Fruit fly (Drosophila melanogaster) whole organism, embryonic: ENCODE measurements around the gene hng2.
A peak's percentile ranks its signal among the peaks of the same experiment; 100 is the strongest.

ENCODE experiments used
- Awh ChIP-seq: fragments of 200-800 bp; sonication (Bioruptor generic); IDR thresholded peaks from 2 replicates; pipeline ENCODE4, ENCODE4 v1.3.6; 2022; ENCODE audit warnings: missing biosample characterization, missing genetic modification characterization
- B-H2 ChIP-seq: fragments of 200-800 bp; sonication (Bioruptor generic); optimal IDR thresholded peaks from 2 replicates; lab custom pipeline; 2018; ENCODE audit warnings: missing biosample characterization, mild to moderate bottlenecking, missing genetic modification characterization
- Bteb2 ChIP-seq: fragments of 200-800 bp; sonication (Bioruptor generic); optimal IDR thresholded peaks from 2 replicates; lab custom pipeline; 2016; ENCODE audit warnings: missing biosample characterization, missing genetic modification characterization
- CG10147 ChIP-seq: fragments of 200-800 bp; sonication (Bioruptor generic); optimal IDR thresholded peaks from 2 replicates; lab custom pipeline; 2019; ENCODE audit warnings: missing biosample characterization, mild to moderate bottlenecking, missing genetic modification characterization, moderate library complexity
- CG10959 ChIP-seq: fragments of 200-800 bp; sonication (Bioruptor generic); IDR thresholded peaks from 2 replicates; pipeline ENCODE4 v1.3.6; 2022; ENCODE audit warnings: missing biosample characterization, missing genetic modification characterization
- CG10979 ChIP-seq: fragments of 200-800 bp; sonication (Bioruptor generic); optimal IDR thresholded peaks from 2 replicates; lab custom pipeline; 2018; ENCODE audit warnings: missing biosample characterization, mild to moderate bottlenecking, missing genetic modification characterization, moderate library complexity
- CG11695 ChIP-seq: fragments of 200-800 bp; sonication (Bioruptor generic); IDR thresholded peaks from 3 replicates; pipeline ENCODE4 v1.3.6; 2022; ENCODE audit warnings: missing biosample characterization, missing genetic modification characterization
- CG14667 ChIP-seq: fragments of 200-800 bp; sonication (Bioruptor generic); IDR thresholded peaks from 2 replicates; pipeline ENCODE4 v1.3.6; 2022; ENCODE audit warnings: missing biosample characterization, missing genetic modification characterization
- CG14965 ChIP-seq: fragments of 200-800 bp; sonication (Bioruptor generic); optimal IDR thresholded peaks from 2 replicates; lab custom pipeline; 2016; ENCODE audit warnings: missing biosample characterization, missing genetic modification characterization, borderline replicate concordance
- CG1602 ChIP-seq: fragments of 200-800 bp; sonication (Bioruptor generic); optimal IDR thresholded peaks from 3 replicates; lab custom pipeline; 2016; ENCODE audit warnings: missing biosample characterization, missing genetic modification characterization
- CG17359 ChIP-seq: fragments of 200-800 bp; sonication (Bioruptor generic); optimal IDR thresholded peaks from 3 replicates; lab custom pipeline; 2018; ENCODE audit warnings: missing biosample characterization, mild to moderate bottlenecking, missing genetic modification characterization, moderate library complexity
- CG17802 ChIP-seq: fragments of 200-800 bp; sonication (Bioruptor generic); optimal IDR thresholded peaks from 2 replicates; lab custom pipeline; 2018; ENCODE audit warnings: missing biosample characterization, mild to moderate bottlenecking, missing genetic modification characterization, moderate library complexity
- CG2116 ChIP-seq: fragments of 200-800 bp; sonication (Bioruptor generic); optimal IDR thresholded peaks from 3 replicates; lab custom pipeline; 2018; ENCODE audit warnings: missing biosample characterization, mild to moderate bottlenecking, missing genetic modification characterization
- CG4360 ChIP-seq: fragments of 200-800 bp; sonication (Bioruptor generic); IDR thresholded peaks from 2 replicates; pipeline ENCODE4 v1.3.6; 2022; ENCODE audit warnings: missing biosample characterization, missing genetic modification characterization
- CG4404 ChIP-seq: fragments of 200-800 bp; sonication (Bioruptor generic); IDR thresholded peaks from 2 replicates; pipeline ENCODE4 v1.3.6; 2022; ENCODE audit warnings: missing biosample characterization, missing genetic modification characterization
- CG7556 ChIP-seq: fragments of 200-800 bp; sonication (Bioruptor generic); optimal IDR thresholded peaks from 2 replicates; lab custom pipeline; 2017; ENCODE audit warnings: missing biosample characterization, mild to moderate bottlenecking, missing genetic modification characterization
- CG7963 ChIP-seq: fragments of 200-800 bp; sonication (Bioruptor generic); IDR thresholded peaks from 3 replicates; pipeline ENCODE4 v1.3.6; 2022; ENCODE audit warnings: missing biosample characterization, missing genetic modification characterization; ENCODE audit not compliant: partially characterized antibody
- CG8290 ChIP-seq, 3 experiments: fragments of 200-800 bp; sonication (Bioruptor generic); optimal IDR thresholded peaks; 2 replicates each; lab custom pipeline; 2016 to 2019; ENCODE audit warnings: missing biosample characterization in 3 of 3, missing genetic modification characterization in 3 of 3, mild to moderate bottlenecking in 2 of 3, moderate library complexity in 1 of 3
- CG8944 ChIP-seq: fragments of 200-800 bp; sonication (Bioruptor generic); optimal IDR thresholded peaks from 3 replicates; lab custom pipeline; 2016; ENCODE audit warnings: missing biosample characterization, missing genetic modification characterization
- CG9215 ChIP-seq: fragments of 200-800 bp; sonication (Bioruptor generic); IDR thresholded peaks from 2 replicates; pipeline ENCODE4 v1.3.6; 2022; ENCODE audit warnings: missing biosample characterization, missing genetic modification characterization
- CG9876 ChIP-seq: fragments of 200-800 bp; sonication (Bioruptor generic); optimal IDR thresholded peaks from 2 replicates; lab custom pipeline; 2016; ENCODE audit warnings: missing biosample characterization, missing genetic modification characterization
- Dref ChIP-seq: fragments of 200-800 bp; sonication (Bioruptor generic); IDR thresholded peaks from 2 replicates; pipeline ENCODE4 v1.3.6; 2022; ENCODE audit warnings: missing biosample characterization, missing genetic modification characterization
- Lhr ChIP-seq: fragments of 200-800 bp; sonication (Bioruptor generic); optimal IDR thresholded peaks from 3 replicates; lab custom pipeline; 2017; ENCODE audit warnings: mild to moderate bottlenecking, missing biosample characterization, missing genetic modification reagents, missing genetic modification characterization
- Nf-YA ChIP-seq: fragments of 200-800 bp; sonication (Bioruptor generic); IDR thresholded peaks from 2 replicates; pipeline ENCODE4 v1.3.6; 2022; ENCODE audit warnings: missing biosample characterization, missing genetic modification characterization
- Pdp1 ChIP-seq, 2 experiments: fragments of 200-800 bp; sonication (Bioruptor generic); optimal IDR thresholded peaks; 3 replicates each; lab custom pipeline; 2016; ENCODE audit warnings: missing biosample characterization in 2 of 2, missing genetic modification characterization in 2 of 2, mild to moderate bottlenecking in 1 of 2, moderate library complexity in 1 of 2
- Poxn ChIP-seq: fragments of 200-800 bp; sonication (Bioruptor generic); IDR thresholded peaks from 2 replicates; pipeline ENCODE4 v1.3.6; 2022; ENCODE audit warnings: missing biosample characterization, missing genetic modification characterization
- ap ChIP-seq: fragments of 200-800 bp; sonication (Bioruptor generic); IDR thresholded peaks from 2 replicates; pipeline ENCODE4 v1.3.6; 2022; ENCODE audit warnings: missing biosample characterization, missing genetic modification characterization
- br ChIP-seq: fragments of >200 bp; optimal IDR thresholded peaks from 2 replicates; lab custom pipeline; 2017
- bsh ChIP-seq, 2 experiments: fragments of 200-800 bp; sonication (Bioruptor generic); optimal IDR thresholded peaks; 2 replicates each; lab custom pipeline; 2017 to 2018; ENCODE audit warnings: mild to moderate bottlenecking in 2 of 2, missing biosample characterization in 2 of 2, missing genetic modification characterization in 2 of 2, moderate library complexity in 1 of 2
- cwo ChIP-seq: fragments of 200-800 bp; sonication (Bioruptor generic); optimal IDR thresholded peaks from 3 replicates; lab custom pipeline; 2017; ENCODE audit warnings: missing biosample characterization, missing genetic modification characterization, mild to moderate bottlenecking, moderate library complexity, missing genetic modification reagents
- da ChIP-seq: fragments of 200-800 bp; sonication (Bioruptor generic); optimal IDR thresholded peaks from 2 replicates; lab custom pipeline; 2016; ENCODE audit warnings: missing biosample characterization, missing genetic modification characterization
- dmrt11E ChIP-seq: fragments of 200-800 bp; sonication (Bioruptor generic); optimal IDR thresholded peaks from 3 replicates; lab custom pipeline; 2018; ENCODE audit warnings: missing biosample characterization, mild to moderate bottlenecking, missing genetic modification characterization, moderate library complexity
- fd64A ChIP-seq: fragments of 200-800 bp; sonication (Bioruptor generic); optimal IDR thresholded peaks from 3 replicates; lab custom pipeline; 2018; ENCODE audit warnings: missing biosample characterization, mild to moderate bottlenecking, missing genetic modification characterization
- grn ChIP-seq: fragments of 200-800 bp; sonication (Bioruptor generic); optimal IDR thresholded peaks from 3 replicates; lab custom pipeline; 2017; ENCODE audit warnings: missing biosample characterization, missing genetic modification characterization
- knrl ChIP-seq: fragments of 200-800 bp; sonication (Bioruptor generic); IDR thresholded peaks from 3 replicates; pipeline ENCODE4 v1.3.6; 2022; ENCODE audit warnings: missing biosample characterization, missing genetic modification characterization; ENCODE audit not compliant: partially characterized antibody
- nerfin-2 ChIP-seq: fragments of 200-800 bp; sonication (Bioruptor generic); IDR thresholded peaks from 2 replicates; pipeline ENCODE4 v1.3.6; 2022; ENCODE audit warnings: missing biosample characterization, missing genetic modification characterization; ENCODE audit not compliant: partially characterized antibody
- nmo ChIP-seq: fragments of 200-800 bp; sonication (Bioruptor generic); optimal IDR thresholded peaks from 2 replicates; lab custom pipeline; 2018; ENCODE audit warnings: missing biosample characterization, mild to moderate bottlenecking, missing genetic modification characterization, moderate library complexity
- pan ChIP-seq, 4 experiments: fragments of >200 bp in 3 of 4; fragments of 200-800 bp in 1 of 4; sonication (Bioruptor generic) in 1 of 4; optimal IDR thresholded peaks in 3 of 4; IDR thresholded peaks in 1 of 4; 2 replicates each; pipeline versions ENCODE4 v1.3.6 to Lab custom; 2017 to 2022; ENCODE audit warnings: missing biosample characterization in 2 of 4, missing genetic modification characterization in 2 of 4, mixed read lengths in 1 of 4
- peb ChIP-seq: fragments of 200-800 bp; sonication (Bioruptor generic); IDR thresholded peaks from 2 replicates; pipeline ENCODE4 v1.3.6; 2022; ENCODE audit warnings: missing biosample characterization, missing genetic modification characterization
- ranshi ChIP-seq: fragments of 200-800 bp; sonication (Bioruptor generic); IDR thresholded peaks from 2 replicates; pipeline ENCODE4 v1.3.6; 2022; ENCODE audit warnings: missing biosample characterization, missing genetic modification characterization
- scrt ChIP-seq: fragments of 200-800 bp; sonication (Bioruptor generic); optimal IDR thresholded peaks from 2 replicates; lab custom pipeline; 2018; ENCODE audit warnings: missing biosample characterization, mild to moderate bottlenecking, missing genetic modification characterization, moderate library complexity
- seq ChIP-seq: fragments of 200-800 bp; sonication (Bioruptor generic); IDR thresholded peaks from 2 replicates; pipeline ENCODE4 v1.3.6; 2022; ENCODE audit warnings: missing biosample characterization, missing genetic modification characterization
- sima ChIP-seq: fragments of 200-800 bp; sonication (Bioruptor generic); optimal IDR thresholded peaks from 2 replicates; lab custom pipeline; 2016; ENCODE audit warnings: missing biosample characterization, missing genetic modification characterization
- so ChIP-seq: fragments of 200-800 bp; sonication (Bioruptor generic); IDR thresholded peaks from 3 replicates; pipeline ENCODE4 v1.3.6; 2022; ENCODE audit warnings: missing biosample characterization, missing genetic modification characterization
- toy ChIP-seq: fragments of 200-800 bp; sonication (Bioruptor generic); IDR thresholded peaks from 2 replicates; pipeline ENCODE4 v1.3.6; 2022; ENCODE audit warnings: missing biosample characterization, missing genetic modification characterization
- unc-4 ChIP-seq: fragments of 200-800 bp; sonication (Bioruptor generic); IDR thresholded peaks from 2 replicates; pipeline ENCODE4 v1.3.6; 2022; ENCODE audit warnings: missing biosample characterization, missing genetic modification characterization; ENCODE audit not compliant: partially characterized antibody
- vfl ChIP-seq: fragments of 200-800 bp; sonication (Bioruptor generic); optimal IDR thresholded peaks from 2 replicates; lab custom pipeline; 2016; ENCODE audit warnings: missing biosample characterization, missing genetic modification characterization
- z ChIP-seq: fragments of 200-800 bp; sonication (Bioruptor generic); IDR thresholded peaks from 3 replicates; pipeline ENCODE4 v1.3.6; 2022; ENCODE audit warnings: missing biosample characterization, missing genetic modification characterization

hng2 gene

dm6 chr3R:8811323-8811936 lies 5.3 kb downstream of the hng2 start (continued):
- peak; percentile 96 for TF ChIP-seq sima (GFP tag; lab: Kevin White, UChicago)
- TF ChIP-seq Poxn, result peak; percentile 98
- TF ChIP-seq CG4360 (GFP tag; lab: Robert Waterston, UW), result peak; percentile 80
- TF ChIP-seq CG14667 (GFP tag; lab: Robert Waterston, UW), result peak; percentile 98
- TF ChIP-seq CG1602 (GFP tag; lab: Kevin White, UChicago), result peak; percentile 98
- peak; percentile 86 for TF ChIP-seq grn (GFP tag; lab: Kevin White, UChicago)
- TF ChIP-seq unc-4 (GFP tag; lab: Robert Waterston, UW), result peak; percentile 35; the same call in 1 of the 2 replicates
- TF ChIP-seq CG8944, result peak; percentile 98
- TF ChIP-seq CG14965 (GFP tag; lab: Kevin White, UChicago), result peak; percentile 89
- TF ChIP-seq fd64A, result peak; percentile 94
- TF ChIP-seq Awh (GFP tag; lab: Robert Waterston, UW), result peak; percentile 98
- TF ChIP-seq CG10147 (GFP tag; lab: Kevin White, UChicago), result peak; percentile 99
- peak; percentile 98 for TF ChIP-seq vfl (GFP tag; lab: Kevin White, UChicago)
- peak; percentile 98 for TF ChIP-seq CG7556 (GFP tag; lab: Kevin White, UChicago)
- TF ChIP-seq da (GFP tag; lab: Kevin White, UChicago), result peak; percentile 96
- peak; percentile 96 to 99 for TF ChIP-seq bsh (GFP tag; optimal IDR thresholded peaks at IDR 0.05; lab: Kevin White, UChicago)
- peak; percentile 96 for TF ChIP-seq peb (GFP tag; lab: Robert Waterston, UW)
- peak; percentile 99 for TF ChIP-seq CG17359
- TF ChIP-seq CG10979 (tag; lab: Kevin White, UChicago), result peak; percentile 98
- TF ChIP-seq Lhr (GFP tag; lab: Kevin White, UChicago), result peak; percentile 92
- TF ChIP-seq CG9876 (GFP tag; lab: Kevin White, UChicago), result peak; percentile 95
- peak; percentile 99 for TF ChIP-seq seq
- TF ChIP-seq toy (GFP tag; lab: Robert Waterston, UW), result peak; percentile 97
- peak; percentile 98 for TF ChIP-seq scrt (GFP tag; lab: Kevin White, UChicago)
- peak; percentile 99 for TF ChIP-seq ranshi (GFP tag; lab: Robert Waterston, UW)
- peak; percentile 96 for TF ChIP-seq CG10959 (GFP tag; lab: Robert Waterston, UW)
- TF ChIP-seq CG9215 (GFP tag; lab: Robert Waterston, UW), result peak; percentile 98
- TF ChIP-seq CG2116 (GFP tag; lab: Kevin White, UChicago), result peak; percentile 81
- TF ChIP-seq pan (optimal IDR thresholded peaks at IDR 0.05; lab: Kevin White, UChicago), result no peak
- TF ChIP-seq pan (GFP tag; optimal IDR thresholded peaks at IDR 0.05 in 1 of 2, IDR thresholded peaks at IDR 0.05 in 1 of 2), result peak in 1 of 2 experiments; percentile 99
- peak; percentile 75; the same call in 2 of the 3 replicates for TF ChIP-seq z (GFP tag; lab: Robert Waterston, UW)
- TF ChIP-seq CG7963 (GFP tag; lab: Robert Waterston, UW), result no peak
- peak; percentile 98 for TF ChIP-seq ap (GFP tag; lab: Robert Waterston, UW)
- TF ChIP-seq cwo, result peak; percentile 98
- TF ChIP-seq CG17802, result peak; percentile 90
- TF ChIP-seq so, result peak; percentile 99
- peak; percentile 96 for TF ChIP-seq B-H2 (GFP tag; lab: Kevin White, UChicago)
- peak; percentile 94 for TF ChIP-seq CG8290 (GFP tag; optimal IDR thresholded peaks at IDR 0.05; lab: Kevin White, UChicago)
- TF ChIP-seq CG8290 (tag; optimal IDR thresholded peaks at IDR 0.05; lab: Kevin White, UChicago), result peak; percentile 78 to 100
- TF ChIP-seq CG11695 (GFP tag; lab: Robert Waterston, UW), result peak; percentile 99
- peak; percentile 99 for TF ChIP-seq Bteb2 (GFP tag; lab: Kevin White, UChicago)
- no peak; the same call in 1 of the 2 replicates for TF ChIP-seq nerfin-2 (GFP tag; lab: Robert Waterston, UW)
- TF ChIP-seq Pdp1 (GFP tag; optimal IDR thresholded peaks at IDR 0.05; lab: Kevin White, UChicago), result peak; percentile 98 to 99
- TF ChIP-seq nmo (GFP tag; lab: Kevin White, UChicago), result peak; percentile 99
- peak; percentile 97 for TF ChIP-seq CG4404 (GFP tag; lab: Robert Waterston, UW)
- TF ChIP-seq br, result no peak
- peak; percentile 98 for TF ChIP-seq Nf-YA
- peak; percentile 96 for TF ChIP-seq dmrt11E (tag; lab: Kevin White, UChicago)
- no peak for TF ChIP-seq knrl (GFP tag; lab: Robert Waterston, UW)
- no peak; the same call in 1 of the 2 replicates for TF ChIP-seq Dref (GFP tag; lab: Robert Waterston, UW)
